Fruit fly (Drosophila melanogaster) whole organism, embryonic: Measurements from ENCODE around the gene CG12995.

Experiments used
- Aef1 ChIP-seq: fragments of 200-800 bp; sonication (Bioruptor generic); IDR thresholded peaks from 3 replicates; pipeline ENCODE4 v1.3.6; 2022; ENCODE audit warnings: missing biosample characterization, missing genetic modification characterization
- CG11696 ChIP-seq: fragments of 200-800 bp; sonication (Bioruptor generic); IDR thresholded peaks from 2 replicates; pipeline ENCODE4 v1.3.6; 2022; ENCODE audit warnings: missing biosample characterization, missing genetic modification characterization
- CG12391 ChIP-seq: fragments of 200-800 bp; sonication (Bioruptor generic); optimal IDR thresholded peaks from 3 replicates; lab custom pipeline; 2018; ENCODE audit warnings: missing biosample characterization, mild to moderate bottlenecking, missing genetic modification characterization, moderate library complexity
- CG14014 ChIP-seq: fragments of 200-800 bp; sonication (Bioruptor generic); IDR thresholded peaks from 2 replicates; pipeline ENCODE4 v1.3.6; 2022; ENCODE audit warnings: missing biosample characterization, missing genetic modification characterization
- CG14050 ChIP-seq: fragments of 200-800 bp; sonication (Bioruptor generic); IDR thresholded peaks from 3 replicates; pipeline ENCODE4 v1.3.6; 2022; ENCODE audit warnings: missing biosample characterization, missing genetic modification characterization
- CG15011 ChIP-seq: fragments of 200-800 bp; sonication (Bioruptor generic); optimal IDR thresholded peaks from 3 replicates; lab custom pipeline; 2018; ENCODE audit warnings: missing biosample characterization, mild to moderate bottlenecking, missing genetic modification characterization
- CG15479 ChIP-seq: fragments of 200-800 bp; sonication (Bioruptor generic); optimal IDR thresholded peaks from 3 replicates; lab custom pipeline; 2019; ENCODE audit warnings: missing biosample characterization, mild to moderate bottlenecking, missing genetic modification characterization, moderate library complexity
- CG15514 ChIP-seq: fragments of 200-800 bp; sonication (Bioruptor generic); optimal IDR thresholded peaks from 3 replicates; lab custom pipeline; 2017; ENCODE audit warnings: missing biosample characterization, missing genetic modification characterization, mild to moderate bottlenecking, moderate library complexity, missing genetic modification reagents
- CG15601 ChIP-seq: fragments of 200-800 bp; sonication (Bioruptor generic); optimal IDR thresholded peaks from 3 replicates; lab custom pipeline; 2019; ENCODE audit warnings: missing biosample characterization, mild to moderate bottlenecking, missing genetic modification characterization, moderate library complexity
- CG17359 ChIP-seq: fragments of 200-800 bp; sonication (Bioruptor generic); optimal IDR thresholded peaks from 3 replicates; lab custom pipeline; 2018; ENCODE audit warnings: missing biosample characterization, mild to moderate bottlenecking, missing genetic modification characterization, moderate library complexity
- CG18764 ChIP-seq: fragments of 200-800 bp; sonication (Bioruptor generic); optimal IDR thresholded peaks from 3 replicates; lab custom pipeline; 2016; ENCODE audit warnings: missing biosample characterization, missing genetic modification characterization
- CG2120 ChIP-seq: fragments of 200-800 bp; sonication (Bioruptor generic); optimal IDR thresholded peaks from 3 replicates; lab custom pipeline; 2016; ENCODE audit warnings: missing biosample characterization, missing genetic modification characterization
- CG31224 ChIP-seq: fragments of 200-800 bp; sonication (Bioruptor generic); IDR thresholded peaks from 2 replicates; pipeline ENCODE4 v1.3.6; 2022; ENCODE audit warnings: missing biosample characterization, missing genetic modification characterization
- CG4424 ChIP-seq: fragments of 200-800 bp; sonication (Bioruptor generic); optimal IDR thresholded peaks from 3 replicates; lab custom pipeline; 2016; ENCODE audit warnings: missing biosample characterization, missing genetic modification characterization
- CG6654 ChIP-seq: fragments of 200-800 bp; sonication (Bioruptor generic); optimal IDR thresholded peaks from 2 replicates; lab custom pipeline; 2017; ENCODE audit warnings: missing biosample characterization, mild to moderate bottlenecking, missing genetic modification characterization
- CG6689 ChIP-seq: fragments of 200-800 bp; sonication (Bioruptor generic); IDR thresholded peaks from 2 replicates; pipeline ENCODE4 v1.3.6; 2022; ENCODE audit warnings: missing biosample characterization, missing genetic modification characterization
- CG7372 ChIP-seq: fragments of 200-800 bp; sonication (Bioruptor generic); IDR thresholded peaks from 2 replicates; pipeline ENCODE4 v1.3.6; 2022; ENCODE audit warnings: missing biosample characterization, missing genetic modification characterization
- CG8944 ChIP-seq: fragments of 200-800 bp; sonication (Bioruptor generic); optimal IDR thresholded peaks from 3 replicates; lab custom pipeline; 2016; ENCODE audit warnings: missing biosample characterization, missing genetic modification characterization
- CG9727 ChIP-seq: fragments of 200-800 bp; sonication (Bioruptor generic); optimal IDR thresholded peaks from 3 replicates; lab custom pipeline; 2017; ENCODE audit warnings: missing biosample characterization, mild to moderate bottlenecking, missing genetic modification characterization
- Dad ChIP-seq: fragments of 200-800 bp; sonication (Bioruptor generic); optimal IDR thresholded peaks from 3 replicates; lab custom pipeline; 2016; ENCODE audit warnings: missing biosample characterization, missing genetic modification characterization
- Dbx ChIP-seq: fragments of 200-800 bp; sonication (Bioruptor generic); IDR thresholded peaks from 3 replicates; pipeline ENCODE4 v1.3.6; 2022; ENCODE audit warnings: missing biosample characterization, missing genetic modification characterization
- Doc2 ChIP-seq: fragments of 200-800 bp; sonication (Bioruptor generic); IDR thresholded peaks from 2 replicates; pipeline ENCODE4 v1.3.6; 2022; ENCODE audit warnings: missing biosample characterization, missing genetic modification characterization
- E2f2 ChIP-seq: fragments of 200-800 bp; sonication (Bioruptor generic); IDR thresholded peaks from 2 replicates; pipeline ENCODE4 v1.3.6; 2022; ENCODE audit warnings: missing biosample characterization, missing genetic modification characterization
- Elba2 ChIP-seq: fragments of 200-800 bp; sonication (Bioruptor generic); optimal IDR thresholded peaks from 3 replicates; lab custom pipeline; 2016; ENCODE audit warnings: missing biosample characterization, missing genetic modification characterization
- Hmr ChIP-seq: fragments of 200-800 bp; sonication (Bioruptor generic); optimal IDR thresholded peaks from 3 replicates; lab custom pipeline; 2017; ENCODE audit warnings: mild to moderate bottlenecking, missing biosample characterization, missing genetic modification reagents, missing genetic modification characterization
- Myb ChIP-seq: fragments of 200-800 bp; sonication (Bioruptor generic); optimal IDR thresholded peaks from 2 replicates; lab custom pipeline; 2016; ENCODE audit warnings: missing biosample characterization, missing genetic modification characterization
- Oaz ChIP-seq: fragments of 200-800 bp; sonication (Bioruptor generic); IDR thresholded peaks from 2 replicates; pipeline ENCODE4 v1.3.6; 2022; ENCODE audit warnings: missing biosample characterization, missing genetic modification characterization
- Rx ChIP-seq: fragments of 200-800 bp; sonication (Bioruptor generic); IDR thresholded peaks from 2 replicates; pipeline ENCODE4 v1.3.6; 2022; ENCODE audit warnings: missing biosample characterization, missing genetic modification characterization
- Side ChIP-seq: fragments of 200-800 bp; sonication (Bioruptor generic); optimal IDR thresholded peaks from 2 replicates; lab custom pipeline; 2016; ENCODE audit warnings: missing biosample characterization, missing genetic modification characterization
- Sry-δ ChIP-seq: fragments of 200-800 bp; sonication (Bioruptor generic); optimal IDR thresholded peaks from 2 replicates; lab custom pipeline; 2016; ENCODE audit warnings: missing biosample characterization, missing genetic modification characterization
- Trl ChIP-seq, 3 experiments: fragments of >200 bp in 2 of 3; fragments of 200-800 bp in 1 of 3; sonication (Bioruptor generic) in 1 of 3; optimal IDR thresholded peaks; 2 replicates in 1 of 3; 3 replicates in 2 of 3; lab custom pipeline; 2016 to 2017; ENCODE audit warnings: missing biosample characterization in 1 of 3, missing genetic modification characterization in 1 of 3
- ara ChIP-seq: fragments of 200-800 bp; sonication (Bioruptor generic); IDR thresholded peaks from 2 replicates; pipeline ENCODE4 v1.3.6; 2022; ENCODE audit warnings: missing biosample characterization, missing genetic modification characterization
- ato ChIP-seq: fragments of 200-800 bp; sonication (Bioruptor generic); IDR thresholded peaks from 2 replicates; pipeline ENCODE4 v1.3.6; 2022; ENCODE audit warnings: missing biosample characterization, missing genetic modification characterization; ENCODE audit not compliant: partially characterized antibody
- az2 ChIP-seq: fragments of 200-800 bp; sonication (Bioruptor generic); optimal IDR thresholded peaks from 3 replicates; lab custom pipeline; 2016; ENCODE audit warnings: missing biosample characterization, missing genetic modification characterization
- cas ChIP-seq: fragments of 200-800 bp; sonication (Bioruptor generic); IDR thresholded peaks from 2 replicates; pipeline ENCODE4 v1.3.6; 2022; ENCODE audit warnings: missing biosample characterization, missing genetic modification characterization
- dm ChIP-seq: fragments of 200-800 bp; sonication (Bioruptor generic); optimal IDR thresholded peaks from 3 replicates; lab custom pipeline; 2016; ENCODE audit warnings: missing biosample characterization, missing genetic modification characterization
- esg ChIP-seq: fragments of 200-800 bp; sonication (Bioruptor generic); conservative IDR thresholded peaks from 2 replicates; pipeline ENCODE4 v1.3.6; 2022; ENCODE audit warnings: missing biosample characterization, missing genetic modification characterization
- eve ChIP-seq, 2 experiments: fragments of >200 bp; optimal IDR thresholded peaks; 2 replicates each; lab custom pipeline; 2017; ENCODE audit warnings: missing biosample characterization in 2 of 2, missing genetic modification characterization in 2 of 2
- hb ChIP-seq: fragments of 200-800 bp; sonication (Bioruptor generic); IDR thresholded peaks from 3 replicates; pipeline ENCODE4 v1.3.6; 2022; ENCODE audit warnings: missing biosample characterization, missing genetic modification characterization; ENCODE audit not compliant: partially characterized antibody
- jigr1 ChIP-seq: fragments of 200-800 bp; sonication (Bioruptor generic); IDR thresholded peaks from 3 replicates; pipeline ENCODE4 v1.3.6; 2022; ENCODE audit warnings: missing biosample characterization, missing genetic modification characterization
- jing ChIP-seq: fragments of 200-800 bp; sonication (Bioruptor generic); optimal IDR thresholded peaks from 2 replicates; lab custom pipeline; 2018; ENCODE audit warnings: missing biosample characterization, mild to moderate bottlenecking, missing genetic modification characterization
- nau ChIP-seq: fragments of 200-800 bp; sonication (Bioruptor generic); optimal IDR thresholded peaks from 3 replicates; lab custom pipeline; 2017; ENCODE audit warnings: missing biosample characterization, mild to moderate bottlenecking, missing genetic modification characterization, missing genetic modification reagents
- nmo ChIP-seq: fragments of 200-800 bp; sonication (Bioruptor generic); optimal IDR thresholded peaks from 2 replicates; lab custom pipeline; 2018; ENCODE audit warnings: missing biosample characterization, mild to moderate bottlenecking, missing genetic modification characterization, moderate library complexity
- pb ChIP-seq: fragments of 200-800 bp; sonication (Bioruptor generic); optimal IDR thresholded peaks from 3 replicates; lab custom pipeline; 2016; ENCODE audit warnings: missing biosample characterization, missing genetic modification characterization
- pita ChIP-seq: fragments of 200-800 bp; sonication (Bioruptor generic); optimal IDR thresholded peaks from 2 replicates; lab custom pipeline; 2017; ENCODE audit warnings: missing biosample characterization, mild to moderate bottlenecking, missing genetic modification characterization
- pum ChIP-seq: fragments of 200-800 bp; sonication (Bioruptor generic); optimal IDR thresholded peaks from 2 replicates; lab custom pipeline; 2016; ENCODE audit warnings: missing biosample characterization, missing genetic modification characterization
- ranshi ChIP-seq: fragments of 200-800 bp; sonication (Bioruptor generic); IDR thresholded peaks from 2 replicates; pipeline ENCODE4 v1.3.6; 2022; ENCODE audit warnings: missing biosample characterization, missing genetic modification characterization
- seq ChIP-seq: fragments of 200-800 bp; sonication (Bioruptor generic); IDR thresholded peaks from 2 replicates; pipeline ENCODE4 v1.3.6; 2022; ENCODE audit warnings: missing biosample characterization, missing genetic modification characterization
- shn ChIP-seq: fragments of 200-800 bp; sonication (Bioruptor generic); optimal IDR thresholded peaks from 3 replicates; lab custom pipeline; 2016; ENCODE audit warnings: missing biosample characterization, missing genetic modification characterization
- sisA ChIP-seq: fragments of 200-800 bp; sonication (Bioruptor generic); IDR thresholded peaks from 2 replicates; pipeline ENCODE4 v1.3.6; 2022; ENCODE audit warnings: missing biosample characterization, missing genetic modification characterization
- ssp ChIP-seq: fragments of 200-800 bp; sonication (Bioruptor generic); IDR thresholded peaks from 2 replicates; pipeline ENCODE4 v1.3.6; 2022; ENCODE audit warnings: missing biosample characterization, missing genetic modification characterization

CG12995 gene

dm6 chrX:17176542-17176941 is 33.3 kb downstream of the CG12995 start (continued):
- TF ChIP-seq az2 (GFP tag; lab: Kevin White, UChicago) (peak; percentile 11), ssp (GFP tag; lab: Robert Waterston, UW) (no peak), pita (GFP tag; lab: Kevin White, UChicago) (no peak), Oaz (GFP tag; lab: Robert Waterston, UW) (peak; percentile 41; the same call in 1 of the 2 replicates), ato (GFP tag; lab: Robert Waterston, UW) (no peak), CG6689 (GFP tag; lab: Robert Waterston, UW) (peak; percentile 62), CG8944 (peak; percentile 2), CG14050 (GFP tag; lab: Robert Waterston, UW) (peak; percentile 69), CG17359 (peak; percentile 63), Doc2 (GFP tag; lab: Robert Waterston, UW) (no peak), CG15011 (no peak), CG31224 (GFP tag; lab: Robert Waterston, UW) (0 out of 2 replicates have a peak, but pooled peaks have one; percentile 20), Dad (GFP tag; lab: Kevin White, UChicago) (no peak), CG14014 (GFP tag; lab: Robert Waterston, UW) (peak; percentile 57), nau (GFP tag; lab: Kevin White, UChicago) (no peak), seq (GFP tag; lab: Robert Waterston, UW) (peak; percentile 16; the same call in 1 of the 2 replicates), Sry-δ (GFP tag; lab: Kevin White, UChicago) (no peak), dm (GFP tag; lab: Kevin White, UChicago) (peak; percentile 5), Hmr (GFP tag; lab: Kevin White, UChicago) (peak; percentile 27), CG18764 (GFP tag; lab: Kevin White, UChicago) (peak; percentile 7), CG11696 (GFP tag; lab: Robert Waterston, UW) (0 out of 2 replicates have a peak, but pooled peaks have one; percentile 29), CG15479 (GFP tag; lab: Kevin White, UChicago) (no peak), CG2120 (peak; percentile 59), CG15514 (GFP tag; lab: Kevin White, UChicago) (peak; percentile 43), cas (GFP tag; lab: Robert Waterston, UW) (peak; percentile 39; the same call in 1 of the 2 replicates), sisA (GFP tag; lab: Robert Waterston, UW) (peak; percentile 68), CG6654 (GFP tag; lab: Kevin White, UChicago) (no peak), pb (peak; percentile 67), CG4424 (GFP tag; lab: Kevin White, UChicago) (peak; percentile 41), shn (GFP tag; lab: Kevin White, UChicago) (peak; percentile 16), E2f2 (GFP tag; lab: Robert Waterston, UW) (0 out of 2 replicates have a peak, but pooled peaks have one; percentile 32), Aef1 (GFP tag; lab: Robert Waterston, UW) (peak; percentile 43; the same call in 2 of the 3 replicates), Side (peak; percentile 37), CG15601 (tag; lab: Kevin White, UChicago) (no peak), eve (GFP tag; optimal IDR thresholded peaks at IDR 0.05; lab: Kevin White, UChicago) (peak in 1 of 2 experiments; percentile 47), jing (GFP tag; lab: Kevin White, UChicago) (no peak), Myb (GFP tag; lab: Kevin White, UChicago) (peak; percentile 40), Dbx (peak; percentile 61; the same call in 2 of the 3 replicates), nmo (peak; percentile 46), jigr1 (GFP tag; lab: Robert Waterston, UW) (no peak), hb (GFP tag; lab: Robert Waterston, UW) (no peak), CG12391 (peak; percentile 38), CG9727 (GFP tag; lab: Kevin White, UChicago) (peak; percentile 13), CG7372 (GFP tag; lab: Robert Waterston, UW) (peak; percentile 51; the same call in 1 of the 2 replicates), Rx (GFP tag; lab: Robert Waterston, UW) (peak; percentile 47; the same call in 1 of the 2 replicates), Elba2 (no peak), ara (0 out of 2 replicates have a peak, but pooled peaks have one; percentile 35), esg (GFP tag; lab: Robert Waterston, UW) (peak; percentile 68), pum (GFP tag; lab: Kevin White, UChicago) (peak; percentile 46), Trl (optimal IDR thresholded peaks at IDR 0.05; lab: Kevin White, UChicago) (no peak), Trl (GFP tag; optimal IDR thresholded peaks at IDR 0.05; lab: Kevin White, UChicago) (peak; percentile 59), ranshi (GFP tag; lab: Robert Waterston, UW) (0 out of 2 replicates have a peak, but pooled peaks have one; percentile 25)
